Fruit fly (Drosophila melanogaster): ENCODE results near the gene Ugt36A1.
A peak's percentile ranks its signal among the peaks of the same experiment; 100 is the strongest.

Ugt36A1 gene

dm6 chr2L:3657349-3658142 lies 38.6 kb downstream of the Ugt36A1 start (continued):
- peak in 1 of 2 experiments; percentile 64 for TF ChIP-seq chif (GFP tag; optimal IDR thresholded peaks at IDR 0.05)
- 0 out of 3 replicates have a peak, but pooled peaks have one; percentile 47 for TF ChIP-seq CG17361 (GFP tag; IDR thresholded peaks at IDR 0.05)
- peak; percentile 96 for TF ChIP-seq Med (GFP tag)
- no peak for TF ChIP-seq CG6254 (GFP tag; optimal IDR thresholded peaks at IDR 0.05)
- peak; percentile 83 for TF ChIP-seq phol (tag; optimal IDR thresholded peaks at IDR 0.05)
- TF ChIP-seq nmo (GFP tag; optimal IDR thresholded peaks at IDR 0.05): peak; percentile 79
- TF ChIP-seq CG3847 (GFP tag; IDR thresholded peaks at IDR 0.05): peak; percentile 44; the same call in 1 of the 2 replicates
- peak; percentile 83 for TF ChIP-seq CG32532 (GFP tag; IDR thresholded peaks at IDR 0.05)
- TF ChIP-seq odd (GFP tag; optimal IDR thresholded peaks at IDR 0.05): no peak
- peak; percentile 50 for TF ChIP-seq CG18262 (tag; optimal IDR thresholded peaks at IDR 0.05)
- TF ChIP-seq Lhr (GFP tag; optimal IDR thresholded peaks at IDR 0.05): peak; percentile 80
- TF ChIP-seq danr (GFP tag; IDR thresholded peaks at IDR 0.05): no peak
- TF ChIP-seq CG5180 (GFP tag; optimal IDR thresholded peaks at IDR 0.05): no peak
- peak; percentile 45 for TF ChIP-seq dmrt11E (tag; optimal IDR thresholded peaks at IDR 0.05)
- TF ChIP-seq sens (GFP tag): peak; percentile 95
- TF ChIP-seq grau (tag; optimal IDR thresholded peaks at IDR 0.05): peak; percentile 49
- TF ChIP-seq wek (GFP tag; optimal IDR thresholded peaks at IDR 0.05): peak; percentile 38
- TF ChIP-seq CG13775 (GFP tag; optimal IDR thresholded peaks at IDR 0.05): no peak
- peak; percentile 84 for TF ChIP-seq CG15696 (tag; optimal IDR thresholded peaks at IDR 0.05)
- TF ChIP-seq CG10147 (GFP tag; optimal IDR thresholded peaks at IDR 0.05): peak; percentile 30
- TF ChIP-seq HLH3B (GFP tag; IDR thresholded peaks at IDR 0.05): peak; percentile 15; the same call in 1 of the 2 replicates
- peak; percentile 15; the same call in 1 of the 2 replicates for TF ChIP-seq onecut (GFP tag; IDR thresholded peaks at IDR 0.05)
- TF ChIP-seq Sox102F (GFP tag; optimal IDR thresholded peaks at IDR 0.05): peak; percentile 32
- peak; percentile 66 for TF ChIP-seq pita (GFP tag; optimal IDR thresholded peaks at IDR 0.05)
- peak; percentile 60; the same call in 1 of the 3 replicates for TF ChIP-seq CG11695 (GFP tag; IDR thresholded peaks at IDR 0.05)
- peak; percentile 46; the same call in 2 of the 3 replicates for TF ChIP-seq CG6791 (GFP tag; IDR thresholded peaks at IDR 0.05; ENCODE audit: partially characterized antibody)
- TF ChIP-seq CG15011 (GFP tag; optimal IDR thresholded peaks at IDR 0.05): no peak
- peak; percentile 53 for TF ChIP-seq E2f2 (GFP tag; IDR thresholded peaks at IDR 0.05)
- peak; percentile 66 for TF ChIP-seq CG1647 (GFP tag; optimal IDR thresholded peaks at IDR 0.05)
- TF ChIP-seq ken (GFP tag; IDR thresholded peaks at IDR 0.05): peak; percentile 72

dm6 chr2L:3662307-3662795 lies 43.5 kb downstream of the Ugt36A1 start, which contains the start of gene Drgx:
TSS of gene Drgx (plus strand) at chr2L:3662745.
- no peak for TF ChIP-seq CG4424 (GFP tag; optimal IDR thresholded peaks at IDR 0.05)
- no peak for TF ChIP-seq CG14667 (GFP tag; IDR thresholded peaks at IDR 0.05)
- no peak for TF ChIP-seq B-H1 (GFP tag; IDR thresholded peaks at IDR 0.05)
- TF ChIP-seq bigmax (GFP tag; optimal IDR thresholded peaks at IDR 0.05): no peak
- peak; percentile 9 for TF ChIP-seq nmo (GFP tag; optimal IDR thresholded peaks at IDR 0.05)
- TF ChIP-seq unc-4 (GFP tag; IDR thresholded peaks at IDR 0.05; ENCODE audit: partially characterized antibody): 0 out of 2 replicates have a peak, but pooled peaks have one; percentile 14
- TF ChIP-seq corto (GFP tag; optimal IDR thresholded peaks at IDR 0.05): no peak
- no peak for TF ChIP-seq CG14710 (tag; optimal IDR thresholded peaks at IDR 0.05)
- TF ChIP-seq gfzf (GFP tag; optimal IDR thresholded peaks at IDR 0.05): no peak
- no peak for TF ChIP-seq CG15514 (GFP tag; optimal IDR thresholded peaks at IDR 0.05)
- TF ChIP-seq CG17359 (tag; optimal IDR thresholded peaks at IDR 0.05): no peak
- TF ChIP-seq zfh1 (GFP tag; IDR thresholded peaks at IDR 0.05): 0 out of 3 replicates have a peak, but pooled peaks have one; percentile 40
- no peak for TF ChIP-seq org-1 (GFP tag; optimal IDR thresholded peaks at IDR 0.05)
- TF ChIP-seq CG1792 (GFP tag; optimal IDR thresholded peaks at IDR 0.05): no peak
- no peak for TF ChIP-seq CG10462 (GFP tag; optimal IDR thresholded peaks at IDR 0.05)
- TF ChIP-seq CG6654 (GFP tag; optimal IDR thresholded peaks at IDR 0.05): no peak
- TF ChIP-seq sim (GFP tag; IDR thresholded peaks at IDR 0.05): no peak
- peak; percentile 24 for TF ChIP-seq CG15479 (GFP tag; optimal IDR thresholded peaks at IDR 0.05)
- TF ChIP-seq Opbp (GFP tag; IDR thresholded peaks at IDR 0.05; ENCODE audit: partially characterized antibody): no peak
- peak; percentile 64 for TF ChIP-seq nerfin-1 (tag; optimal IDR thresholded peaks at IDR 0.05)
